Worm (Caenorhabditis elegans) whole organism, L1 larva: ENCODE results near the gene nduv-2.

Source experiments
- C34B4.2 ChIP-seq: sonication (generic microtip); optimal IDR thresholded peaks from 2 replicates; lab custom pipeline; 2017; ENCODE audit warnings: mild to moderate bottlenecking, missing genetic modification characterization, missing compliant biosample characterization
- Y116A8C.19 ChIP-seq: sonication (generic microtip); optimal IDR thresholded peaks from 2 replicates; lab custom pipeline; 2016; ENCODE audit warnings: missing compliant biosample characterization, missing genetic modification characterization, borderline replicate concordance
- aha-1 ChIP-seq: fragments of 150-350 bp; optimal IDR thresholded peaks from 2 replicates; lab custom pipeline; 2014; ENCODE audit warnings: missing biosample characterization, missing genetic modification characterization
- aly-2 ChIP-seq: fragments of 150-350 bp; optimal IDR thresholded peaks from 2 replicates; lab custom pipeline; 2014; ENCODE audit warnings: missing biosample characterization, missing genetic modification characterization
- ama-1 ChIP-seq: fragments of 150-350 bp; optimal IDR thresholded peaks from 2 replicates; lab custom pipeline; 2014
- ceh-63 ChIP-seq: fragments of 200-800 bp; sonication (Bioruptor generic); optimal IDR thresholded peaks from 2 replicates; lab custom pipeline; 2018; ENCODE audit warnings: mild to moderate bottlenecking, missing genetic modification characterization, missing compliant biosample characterization
- ceh-8 ChIP-seq: fragments of 200-800 bp; sonication (Bioruptor generic); optimal IDR thresholded peaks from 2 replicates; lab custom pipeline; 2018; ENCODE audit warnings: mild to moderate bottlenecking, missing genetic modification characterization, moderate library complexity, missing compliant biosample characterization
- ces-1 ChIP-seq: fragments of 150-350 bp; optimal IDR thresholded peaks from 2 replicates; lab custom pipeline; 2014; ENCODE audit warnings: missing biosample characterization, missing genetic modification reagents, missing genetic modification characterization
- dsc-1 ChIP-seq: sonication (generic microtip); optimal IDR thresholded peaks from 2 replicates; lab custom pipeline; 2016; ENCODE audit warnings: mild to moderate bottlenecking, missing genetic modification characterization, missing compliant biosample characterization
- efl-1 ChIP-seq, 4 experiments: fragments of 150-350 bp; optimal IDR thresholded peaks in 3 of 4; peaks in 1 of 4; 1 replicate in 1 of 4; 2 replicates in 3 of 4; lab custom pipeline; 2014; ENCODE audit warnings: missing biosample characterization in 2 of 4, missing genetic modification characterization in 2 of 4, missing genetic modification reagents in 2 of 4
- egl-13 ChIP-seq: sonication (generic microtip); optimal IDR thresholded peaks from 2 replicates; lab custom pipeline; 2016; ENCODE audit warnings: missing genotype, missing genetic modification reagents, missing genetic modification characterization, missing compliant biosample characterization
- egl-27 ChIP-seq, 2 experiments: fragments of 150-350 bp in 1 of 2; sonication (generic microtip); optimal IDR thresholded peaks; 3 replicates each; lab custom pipeline; 2017 to 2018; ENCODE audit warnings: missing biosample characterization in 2 of 2, missing genetic modification characterization in 2 of 2, missing genetic modification reagents in 2 of 2
- elt-2 ChIP-seq: sonication (generic microtip); optimal IDR thresholded peaks from 2 replicates; lab custom pipeline; 2016; ENCODE audit warnings: missing genetic modification characterization, mild to moderate bottlenecking, inconsistent platforms, missing compliant biosample characterization, missing genetic modification reagents
- elt-3 ChIP-seq, 6 experiments: fragments of 150-350 bp in 1 of 6; sonication (generic microtip); optimal IDR thresholded peaks; 2 replicates each; lab custom pipeline; 2017 to 2018; ENCODE audit warnings: missing biosample characterization in 6 of 6, missing genetic modification characterization in 6 of 6, inconsistent platforms in 1 of 6
- fkh-8 ChIP-seq: sonication (generic microtip); optimal IDR thresholded peaks from 2 replicates; lab custom pipeline; 2016; ENCODE audit warnings: mild to moderate bottlenecking, missing genetic modification characterization, missing compliant biosample characterization
- fos-1 ChIP-seq: fragments of 150-350 bp; optimal IDR thresholded peaks from 2 replicates; lab custom pipeline; 2014; ENCODE audit warnings: missing biosample characterization, missing genetic modification characterization
- grh-1 ChIP-seq: fragments of 200-800 bp; sonication (Bioruptor generic); IDR thresholded peaks from 2 replicates; pipeline ENCODE4 v1.3.6; 2022; ENCODE audit warnings: missing genetic modification reagents, missing genetic modification characterization, missing compliant biosample characterization
- hlh-4 ChIP-seq: sonication (generic microtip); optimal IDR thresholded peaks from 2 replicates; lab custom pipeline; 2016; ENCODE audit warnings: mild to moderate bottlenecking, missing genetic modification characterization, missing compliant biosample characterization
- irx-1 ChIP-seq: sonication (generic microtip); optimal IDR thresholded peaks from 2 replicates; lab custom pipeline; 2016; ENCODE audit warnings: missing genetic modification characterization, missing compliant biosample characterization
- isw-1 ChIP-seq: fragments of 200-800 bp; sonication (Bioruptor generic); IDR thresholded peaks from 2 replicates; pipeline ENCODE4 v1.3.6; 2022; ENCODE audit warnings: missing genetic modification characterization, missing compliant biosample characterization
- lin-13 ChIP-seq: fragments of 150-350 bp; optimal IDR thresholded peaks from 2 replicates; lab custom pipeline; 2014; ENCODE audit warnings: missing biosample characterization, missing genetic modification reagents, missing genetic modification characterization
- lin-14 ChIP-seq: fragments of 200-800 bp; sonication (Bioruptor generic); optimal IDR thresholded peaks from 2 replicates; lab custom pipeline; 2018; ENCODE audit warnings: mild to moderate bottlenecking, missing genetic modification characterization, moderate library complexity, missing compliant biosample characterization
- mab-9 ChIP-seq: fragments of 200-800 bp; sonication (Bioruptor generic); IDR thresholded peaks from 2 replicates; pipeline ENCODE4 v1.3.6; 2022; ENCODE audit warnings: missing genetic modification reagents, missing genetic modification characterization, missing compliant biosample characterization
- mep-1 ChIP-seq: fragments of 150-350 bp; optimal IDR thresholded peaks from 2 replicates; lab custom pipeline; 2014; ENCODE audit warnings: missing biosample characterization, missing genetic modification characterization
- nhr-11 ChIP-seq: fragments of 150-350 bp; optimal IDR thresholded peaks from 2 replicates; lab custom pipeline; 2014; ENCODE audit warnings: missing biosample characterization, missing genetic modification characterization
- nhr-12 ChIP-seq: sonication (generic microtip); optimal IDR thresholded peaks from 2 replicates; lab custom pipeline; 2017; ENCODE audit warnings: missing biosample characterization, missing genetic modification characterization
- nhr-19 ChIP-seq: fragments of 200-800 bp; sonication (Bioruptor generic); conservative IDR thresholded peaks from 2 replicates; pipeline ENCODE4 v1.3.6; 2022; ENCODE audit warnings: missing genetic modification characterization, missing compliant biosample characterization
- nhr-237 ChIP-seq: fragments of 150-350 bp; optimal IDR thresholded peaks from 2 replicates; lab custom pipeline; 2014; ENCODE audit warnings: missing biosample characterization, missing genetic modification characterization
- nhr-71 ChIP-seq: sonication (generic microtip); optimal IDR thresholded peaks from 2 replicates; lab custom pipeline; 2016; ENCODE audit warnings: mild to moderate bottlenecking, missing genetic modification characterization, moderate library complexity, missing compliant biosample characterization
- nhr-76 ChIP-seq: sonication (generic microtip); optimal IDR thresholded peaks from 2 replicates; lab custom pipeline; 2017; ENCODE audit warnings: missing biosample characterization, missing genetic modification characterization
- nhr-84 ChIP-seq: sonication (generic microtip); optimal IDR thresholded peaks from 2 replicates; lab custom pipeline; 2017; ENCODE audit warnings: missing biosample characterization, missing genetic modification characterization
- nhr-85 ChIP-seq: sonication (generic microtip); peaks from one replicate; lab custom pipeline; 2016; ENCODE audit warnings: missing genetic modification characterization, inconsistent platforms, missing compliant biosample characterization
- nhr-90 ChIP-seq: sonication (generic microtip); optimal IDR thresholded peaks from 2 replicates; lab custom pipeline; 2016; ENCODE audit warnings: mild to moderate bottlenecking, missing genetic modification characterization, missing compliant biosample characterization; ENCODE audit not compliant: poor library complexity
- pag-3 ChIP-seq: sonication (generic microtip); optimal IDR thresholded peaks from 2 replicates; lab custom pipeline; 2017; ENCODE audit warnings: missing genetic modification characterization, mild to moderate bottlenecking, missing compliant biosample characterization, antibody characterized with exemption, borderline replicate concordance; ENCODE audit not compliant: insufficient read depth
- pax-3 ChIP-seq: fragments of 200-800 bp; sonication (Bioruptor generic); optimal IDR thresholded peaks from 2 replicates; lab custom pipeline; 2018; ENCODE audit warnings: mild to moderate bottlenecking, missing genetic modification characterization, moderate library complexity, missing compliant biosample characterization
- pqm-1 ChIP-seq: sonication (generic microtip); optimal IDR thresholded peaks from 3 replicates; lab custom pipeline; 2017; ENCODE audit warnings: missing biosample characterization, missing genetic modification characterization
- skn-1 ChIP-seq: fragments of 150-350 bp; optimal IDR thresholded peaks from 2 replicates; lab custom pipeline; 2014; ENCODE audit warnings: missing biosample characterization, missing genetic modification characterization
- snu-23 ChIP-seq: sonication (generic microtip); optimal IDR thresholded peaks from 2 replicates; lab custom pipeline; 2016; ENCODE audit warnings: missing genetic modification characterization, missing compliant biosample characterization
- sox-4 ChIP-seq: sonication (generic microtip); optimal IDR thresholded peaks from 2 replicates; lab custom pipeline; 2016; ENCODE audit warnings: missing genetic modification characterization, missing compliant biosample characterization
- sptf-1 ChIP-seq: fragments of 150-350 bp; optimal IDR thresholded peaks from 2 replicates; lab custom pipeline; 2014; ENCODE audit warnings: missing biosample characterization, missing genetic modification characterization
- sup-37 ChIP-seq: fragments of 200-800 bp; sonication (Bioruptor generic); optimal IDR thresholded peaks from 2 replicates; lab custom pipeline; 2018; ENCODE audit warnings: mild to moderate bottlenecking, missing genetic modification characterization, missing compliant biosample characterization
- tbx-2 ChIP-seq: sonication (generic microtip); optimal IDR thresholded peaks from 2 replicates; lab custom pipeline; 2016; ENCODE audit warnings: missing genetic modification characterization, missing compliant biosample characterization
- tlp-1 ChIP-seq: fragments of 150-350 bp; optimal IDR thresholded peaks from 2 replicates; lab custom pipeline; 2014; ENCODE audit warnings: missing biosample characterization, missing genetic modification characterization
- unc-130 ChIP-seq: fragments of 150-350 bp; optimal IDR thresholded peaks from 2 replicates; lab custom pipeline; 2017; ENCODE audit warnings: missing biosample characterization, missing genetic modification characterization, inconsistent platforms
- unc-30 ChIP-seq: sonication (generic microtip); optimal IDR thresholded peaks from 2 replicates; lab custom pipeline; 2017; ENCODE audit warnings: missing biosample characterization, missing genetic modification characterization
- unc-86 ChIP-seq: sonication (generic microtip); optimal IDR thresholded peaks from 2 replicates; lab custom pipeline; 2016; ENCODE audit warnings: missing genetic modification characterization, missing compliant biosample characterization
- vab-15 ChIP-seq: sonication (generic microtip); optimal IDR thresholded peaks from 2 replicates; lab custom pipeline; 2017; ENCODE audit warnings: missing genotype, mild to moderate bottlenecking, missing genetic modification characterization, missing compliant biosample characterization
- xbp-1 ChIP-seq: sonication (generic microtip); optimal IDR thresholded peaks from 2 replicates; lab custom pipeline; 2016; ENCODE audit warnings: missing genetic modification characterization, missing compliant biosample characterization
- zag-1 ChIP-seq: fragments of 150-350 bp; optimal IDR thresholded peaks from 2 replicates; lab custom pipeline; 2014; ENCODE audit warnings: missing biosample characterization, missing genetic modification characterization
- ztf-11 ChIP-seq, 2 experiments: sonication (generic microtip); optimal IDR thresholded peaks; 2 replicates each; lab custom pipeline; 2016 to 2017; ENCODE audit warnings: missing genetic modification characterization in 2 of 2, missing biosample characterization in 1 of 2, missing compliant biosample characterization in 1 of 2
- ztf-4 ChIP-seq: fragments of 150-350 bp; optimal IDR thresholded peaks from 2 replicates; lab custom pipeline; 2014; ENCODE audit warnings: missing biosample characterization, missing genetic modification characterization

Gene nduv-2

DNA sequence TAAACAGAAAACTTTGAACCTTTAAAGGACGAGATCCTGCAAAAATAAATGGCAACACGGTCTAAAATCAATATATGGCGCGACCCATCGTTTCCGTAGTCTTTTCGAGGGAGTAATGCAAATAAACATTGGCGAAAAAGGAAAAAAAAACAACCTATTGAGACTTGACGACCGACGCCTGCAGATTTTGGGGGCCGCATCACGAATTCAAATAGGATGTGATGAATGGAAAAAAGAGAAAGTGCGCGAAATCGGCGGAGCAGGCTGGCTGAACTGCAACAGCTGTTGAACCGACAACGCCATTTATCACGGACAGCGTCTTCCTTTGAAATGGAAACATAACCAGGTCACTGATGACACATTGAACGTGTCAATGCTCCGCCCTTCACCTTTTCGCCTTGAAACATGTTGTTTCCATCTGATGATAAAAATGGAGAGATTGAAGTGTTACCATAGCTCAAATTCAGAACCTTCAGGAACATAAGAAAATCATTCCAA lies 32.5 kb upstream of the nduv-2 start (continued):
- no peak for TF ChIP-seq elt-3 (tag; optimal IDR thresholded peaks at IDR 0.05; lab: Kevin White, UChicago)
- no peak for TF ChIP-seq nhr-237 (tag; lab: Kevin White, UChicago)
- TF ChIP-seq isw-1 (GFP tag; lab: Robert Waterston, UW): no peak
- TF ChIP-seq, all 84 proteins: peak for 5

- TF ChIP-seq pax-3: peak; percentile 14
- TF ChIP-seq nhr-84 (tag; lab: Kevin White, UChicago): no peak
- TF ChIP-seq pqm-1: no peak
- TF ChIP-seq ama-1 (lab: Kevin White, UChicago): peak; percentile 60
- TF ChIP-seq nhr-19 (GFP tag; lab: Robert Waterston, UW): peak; percentile 89
- 0 out of 2 replicates have a peak, but pooled peaks have one; percentile 32 for TF ChIP-seq mab-9 (GFP tag; lab: Robert Waterston, UW)
- TF ChIP-seq ces-1 (GFP tag; lab: Kevin White, UChicago): no peak
- no peak for TF ChIP-seq sup-37
- no peak for TF ChIP-seq nhr-76
- TF ChIP-seq zag-1: no peak
- TF ChIP-seq tlp-1 (tag; lab: Kevin White, UChicago): no peak
- peak; percentile 42 for TF ChIP-seq aha-1 (tag; lab: Kevin White, UChicago)
- no peak for TF ChIP-seq Y116A8C.19 (tag; lab: Kevin White, UChicago)
- TF ChIP-seq nhr-90 (tag; lab: Kevin White, UChicago): peak; percentile 89
- no peak for TF ChIP-seq egl-13 (tag; lab: Kevin White, UChicago)
- peak; percentile 27 to 44 for TF ChIP-seq efl-1 (optimal IDR thresholded peaks at IDR 0.05; lab: Kevin White, UChicago)
- peak; percentile 18 to 90 for TF ChIP-seq efl-1 (GFP tag; optimal IDR thresholded peaks at IDR 0.05 in 1 of 2; lab: Kevin White, UChicago)
- no peak for TF ChIP-seq nhr-12 (tag; lab: Kevin White, UChicago)
- TF ChIP-seq nhr-71 (tag; lab: Kevin White, UChicago): peak; percentile 97
- no peak for TF ChIP-seq ceh-63 (GFP tag; lab: Kevin White, UChicago)
- no peak for TF ChIP-seq hlh-4 (tag; lab: Kevin White, UChicago)
- no peak for TF ChIP-seq vab-15 (tag; lab: Kevin White, UChicago)
- TF ChIP-seq snu-23: peak; percentile 91
- TF ChIP-seq mep-1 (tag; lab: Kevin White, UChicago): peak; percentile 82
- TF ChIP-seq xbp-1 (tag; lab: Kevin White, UChicago): peak; percentile 63
- TF ChIP-seq dsc-1 (tag; lab: Kevin White, UChicago): peak; percentile 65
- peak; percentile 10 for TF ChIP-seq fos-1 (tag; lab: Kevin White, UChicago)
- TF ChIP-seq elt-2 (tag; lab: Kevin White, UChicago): peak; percentile 91
- peak; percentile 40 for TF ChIP-seq irx-1
- TF ChIP-seq ztf-11 (tag; optimal IDR thresholded peaks at IDR 0.05; lab: Kevin White, UChicago): no peak
- no peak for TF ChIP-seq fkh-8 (tag; lab: Kevin White, UChicago)
- no peak for TF ChIP-seq unc-86
- TF ChIP-seq tbx-2 (tag; lab: Kevin White, UChicago): peak; percentile 77
- TF ChIP-seq unc-130: peak; percentile 90
- peak; percentile 84 for TF ChIP-seq ztf-4 (tag; lab: Kevin White, UChicago)
- no peak for TF ChIP-seq sox-4 (tag; lab: Kevin White, UChicago)
- TF ChIP-seq sptf-1: no peak
- peak; percentile 98 for TF ChIP-seq lin-14 (GFP tag; lab: Kevin White, UChicago)
- no peak for TF ChIP-seq C34B4.2
- no peak for TF ChIP-seq ceh-8
- peak; percentile 79 for TF ChIP-seq lin-13 (GFP tag; lab: Kevin White, UChicago)
- TF ChIP-seq nhr-11 (tag; lab: Kevin White, UChicago): no peak
- no peak for TF ChIP-seq egl-27 (tag; optimal IDR thresholded peaks at IDR 0.05; lab: Kevin White, UChicago)
- TF ChIP-seq skn-1 (tag; lab: Kevin White, UChicago): no peak
- TF ChIP-seq grh-1 (GFP tag; lab: Robert Waterston, UW): peak; percentile 62
- peak in 4 of 6 experiments; percentile 32 to 84 (median 74) for TF ChIP-seq elt-3 (tag; optimal IDR thresholded peaks at IDR 0.05; lab: Kevin White, UChicago)
- TF ChIP-seq pag-3 (tag; lab: Kevin White, UChicago): peak; percentile 62
- no peak for TF ChIP-seq unc-30 (tag; lab: Kevin White, UChicago)
- TF ChIP-seq nhr-85 (tag; lab: Kevin White, UChicago): peak; percentile 98
- no peak for TF ChIP-seq aly-2
These were observed 31.9 kb upstream of the nduv-2 start for ce11 chrV:13657291-13657690.
